Worm (Caenorhabditis elegans) whole organism, midembryonic: ENCODE results near the gene mvk-1.

Experiments used
- T22C8.4 ChIP-seq: fragments of 200-800 bp; sonication (Bioruptor generic); IDR thresholded peaks from 2 replicates; pipeline ENCODE4 v1.3.6; 2022; ENCODE audit warnings: missing genetic modification characterization, missing compliant biosample characterization
- cog-1 ChIP-seq: sonication (generic microtip); optimal IDR thresholded peaks from 2 replicates; lab custom pipeline; 2016; ENCODE audit warnings: missing genetic modification characterization, missing compliant biosample characterization
- flt-1 ChIP-seq: fragments of 200-800 bp; sonication (Bioruptor generic); IDR thresholded peaks from 2 replicates; pipeline ENCODE4 v1.3.6; 2022; ENCODE audit warnings: missing genetic modification characterization, missing compliant biosample characterization
- klf-2 ChIP-seq: fragments of 200-800 bp; sonication (Bioruptor generic); conservative IDR thresholded peaks from 2 replicates; pipeline ENCODE4 v1.3.6; 2022; ENCODE audit warnings: missing genetic modification reagents, missing genetic modification characterization, missing compliant biosample characterization
- med-1 ChIP-seq: sonication (generic microtip); optimal IDR thresholded peaks from 2 replicates; lab custom pipeline; 2017; ENCODE audit warnings: missing genetic modification characterization, mild to moderate bottlenecking, missing compliant biosample characterization, antibody characterized with exemption, missing genetic modification reagents; ENCODE audit not compliant: insufficient read depth
- ref-1 ChIP-seq: fragments of 200-800 bp; sonication (Bioruptor generic); conservative IDR thresholded peaks from 2 replicates; pipeline ENCODE4 v1.3.6; 2022; ENCODE audit warnings: missing genetic modification reagents, missing genetic modification characterization, missing compliant biosample characterization
- tab-1 ChIP-seq: fragments of 200-800 bp; sonication (Bioruptor generic); IDR thresholded peaks from 2 replicates; pipeline ENCODE4 v1.3.6; 2022; ENCODE audit warnings: missing genetic modification characterization, missing compliant biosample characterization
- ztf-23 ChIP-seq: fragments of 200-800 bp; sonication (Bioruptor generic); IDR thresholded peaks from 2 replicates; pipeline ENCODE4 v1.3.6; 2022; ENCODE audit warnings: missing genetic modification reagents, missing genetic modification characterization, missing compliant biosample characterization
- ztf-29 ChIP-seq: fragments of 200-800 bp; sonication (Bioruptor generic); IDR thresholded peaks from 2 replicates; pipeline ENCODE4 v1.3.6; 2022; ENCODE audit warnings: missing genetic modification reagents, missing genetic modification characterization, missing compliant biosample characterization

mvk-1 gene

DNA sequence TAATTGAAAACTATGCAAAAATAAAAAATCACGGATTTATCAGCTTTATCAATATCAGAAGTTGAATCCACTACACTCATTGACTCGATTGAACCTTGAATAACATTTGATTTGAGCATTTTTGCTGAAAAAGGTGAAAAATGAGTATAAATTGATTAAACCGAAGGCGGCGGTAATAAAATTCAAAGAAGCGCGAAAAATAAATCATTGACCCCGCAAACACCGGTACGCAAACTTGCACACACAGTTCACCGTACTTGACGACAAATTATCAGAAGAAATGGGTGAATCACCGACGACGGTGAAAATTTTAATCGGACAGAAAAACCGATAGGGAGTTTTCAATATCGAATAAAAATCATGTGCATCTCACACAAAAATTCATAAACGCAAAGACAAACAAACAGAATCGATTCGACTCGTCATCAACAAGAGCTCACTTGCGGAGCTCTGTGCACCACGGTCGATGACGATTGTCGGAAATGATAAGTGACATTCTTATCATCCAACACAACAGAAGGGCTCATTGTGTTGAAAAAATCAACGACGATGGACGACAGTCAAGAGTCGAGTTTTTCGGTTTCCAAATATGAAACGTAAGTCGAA is 13.5 kb upstream of the mvk-1 start, which contains the start of the genes wht-7 and Y42G9A.1:
wht-7 (minus strand) TSS at position 131 of the 606 bp plus-strand sequence.
Y42G9A.1 (plus strand) TSS at position 495 of the 606 bp plus-strand sequence.
- TF ChIP-seq flt-1 (GFP tag; lab: Robert Waterston, UW) (no peak), med-1 (GFP tag; lab: Kevin White, UChicago) (no peak), ztf-29 (GFP tag; lab: Robert Waterston, UW) (no peak), tab-1 (GFP tag; lab: Robert Waterston, UW) (no peak), ztf-23 (no peak), ref-1 (GFP tag; lab: Robert Waterston, UW) (no peak), T22C8.4 (no peak)

ce11 chrIII:6148684-6149083 is 12.6 kb upstream of the mvk-1 start:
- TF ChIP-seq T22C8.4 (no peak), ref-1 (GFP tag; lab: Robert Waterston, UW) (no peak), klf-2 (GFP tag; lab: Robert Waterston, UW) (no peak), ztf-29 (GFP tag; lab: Robert Waterston, UW) (no peak)

- TF ChIP-seq klf-2 (GFP tag; lab: Robert Waterston, UW) (no peak), flt-1 (GFP tag; lab: Robert Waterston, UW) (no peak), med-1 (GFP tag; lab: Kevin White, UChicago) (no peak), cog-1 (tag; lab: Kevin White, UChicago) (no peak), tab-1 (GFP tag; lab: Robert Waterston, UW) (no peak), ref-1 (GFP tag; lab: Robert Waterston, UW) (no peak), T22C8.4 (no peak), ztf-29 (GFP tag; lab: Robert Waterston, UW) (no peak), ztf-23 (no peak)
Measured at ce11 chrIII:6147903-6148302, 11.8 kb upstream of the mvk-1 start, which contains the start of gene Y42G9A.2. TSS of gene Y42G9A.2 (plus strand) at chrIII:6148186.

ce11 chrIII:6146797-6147196 is 10.7 kb upstream of the mvk-1 start:
- TF ChIP-seq ref-1 (GFP tag; lab: Robert Waterston, UW) (no peak), tab-1 (GFP tag; lab: Robert Waterston, UW) (no peak), T22C8.4 (no peak), ztf-29 (GFP tag; lab: Robert Waterston, UW) (no peak), cog-1 (tag; lab: Kevin White, UChicago) (no peak), flt-1 (GFP tag; lab: Robert Waterston, UW) (no peak), klf-2 (GFP tag; lab: Robert Waterston, UW) (no peak), med-1 (GFP tag; lab: Kevin White, UChicago) (no peak), ztf-23 (no peak)

DNA sequence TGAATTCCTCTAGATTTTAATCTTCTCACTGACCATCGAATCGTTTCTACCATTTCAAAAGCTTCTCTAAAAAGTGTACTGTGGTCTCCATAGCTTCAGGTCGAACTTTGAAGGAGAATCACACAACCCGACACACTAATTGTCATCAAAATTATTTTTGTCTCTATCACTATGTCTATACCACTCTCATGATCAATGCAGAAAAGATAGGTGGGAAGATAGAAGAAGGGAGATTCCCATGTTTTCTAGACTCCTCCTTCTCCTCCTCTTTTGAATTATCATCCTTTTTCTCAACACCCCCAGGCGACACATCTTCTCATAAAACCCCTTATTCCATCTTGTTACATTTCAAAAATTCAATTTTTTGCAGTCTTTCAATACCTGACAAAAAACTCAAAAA is 9.8 kb upstream of the mvk-1 start, which contains the start of gene Y42G9A.3:
Y42G9A.3 (plus strand) TSS at position 363 of the 400 bp plus-strand sequence.
- TF ChIP-seq med-1 (GFP tag; lab: Kevin White, UChicago) = no peak
- TF ChIP-seq flt-1 (GFP tag; lab: Robert Waterston, UW) = no peak
- TF ChIP-seq T22C8.4 = no peak
- TF ChIP-seq ref-1 (GFP tag; lab: Robert Waterston, UW) = no peak
- no peak for TF ChIP-seq ztf-29 (GFP tag; lab: Robert Waterston, UW)
- no peak for TF ChIP-seq ztf-23
- TF ChIP-seq tab-1 (GFP tag; lab: Robert Waterston, UW) = no peak
- TF ChIP-seq cog-1 (tag; lab: Kevin White, UChicago) = no peak
- no peak for TF ChIP-seq klf-2 (GFP tag; lab: Robert Waterston, UW)

DNA sequence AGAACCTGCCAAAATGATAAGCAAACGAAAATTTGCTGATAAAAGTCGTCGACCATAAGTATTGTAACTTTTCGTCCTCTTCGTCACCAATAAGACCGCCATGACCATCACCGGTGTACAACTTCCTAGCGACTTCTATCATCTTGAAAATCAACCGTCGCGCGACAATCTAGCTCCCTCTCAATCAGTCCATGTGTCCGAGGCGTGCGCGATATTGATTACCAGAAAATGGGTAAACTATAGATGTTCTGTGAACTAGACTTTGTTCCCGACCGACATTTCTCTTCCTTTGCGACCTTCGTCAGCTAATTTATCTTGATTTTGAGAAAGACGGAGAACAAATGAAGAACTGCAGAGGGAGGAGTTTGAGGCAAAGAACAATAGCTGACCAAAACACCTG is 9.2 kb upstream of the mvk-1 start:
- TF ChIP-seq klf-2 (GFP tag; lab: Robert Waterston, UW) (no peak), T22C8.4 (no peak), ztf-23 (no peak), flt-1 (GFP tag; lab: Robert Waterston, UW) (no peak), ref-1 (GFP tag; lab: Robert Waterston, UW) (no peak), tab-1 (GFP tag; lab: Robert Waterston, UW) (no peak), med-1 (GFP tag; lab: Kevin White, UChicago) (no peak), ztf-29 (GFP tag; lab: Robert Waterston, UW) (no peak), cog-1 (tag; lab: Kevin White, UChicago) (no peak)

DNA sequence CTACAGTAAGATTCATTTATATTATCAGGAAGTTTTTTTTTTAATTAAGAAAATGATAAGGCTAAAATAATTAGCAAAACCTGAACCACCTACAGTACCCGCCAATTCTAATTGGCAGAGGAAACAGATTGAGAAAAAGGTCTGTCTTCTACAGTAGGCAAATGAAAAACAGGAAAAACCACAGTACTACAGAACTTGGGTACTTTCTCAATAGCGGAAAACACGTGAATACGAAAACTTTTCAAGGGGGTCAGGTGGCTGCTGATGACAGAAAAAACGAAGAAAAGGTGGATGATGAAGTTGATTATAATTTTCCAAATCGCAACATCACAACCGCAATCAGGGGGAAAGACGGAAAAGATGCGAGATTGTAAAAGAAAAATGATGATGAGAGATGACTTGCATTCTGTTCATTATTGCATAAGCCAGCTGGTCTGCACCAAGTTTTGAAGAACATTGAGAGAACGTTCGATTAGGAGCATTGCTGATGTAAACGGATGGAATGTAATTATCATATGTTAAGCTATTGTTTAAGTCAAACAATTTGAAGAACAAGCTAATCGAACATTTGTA is 8.4 kb upstream of the mvk-1 start:
- TF ChIP-seq ztf-23 = no peak
- TF ChIP-seq klf-2 (GFP tag; lab: Robert Waterston, UW) = no peak
- TF ChIP-seq T22C8.4 = no peak
- no peak for TF ChIP-seq cog-1 (tag; lab: Kevin White, UChicago)
- TF ChIP-seq tab-1 (GFP tag; lab: Robert Waterston, UW) = no peak
- TF ChIP-seq ref-1 (GFP tag; lab: Robert Waterston, UW) = no peak
- TF ChIP-seq ztf-29 (GFP tag; lab: Robert Waterston, UW) = no peak
- TF ChIP-seq flt-1 (GFP tag; lab: Robert Waterston, UW) = no peak
- no peak for TF ChIP-seq med-1 (GFP tag; lab: Kevin White, UChicago)

DNA sequence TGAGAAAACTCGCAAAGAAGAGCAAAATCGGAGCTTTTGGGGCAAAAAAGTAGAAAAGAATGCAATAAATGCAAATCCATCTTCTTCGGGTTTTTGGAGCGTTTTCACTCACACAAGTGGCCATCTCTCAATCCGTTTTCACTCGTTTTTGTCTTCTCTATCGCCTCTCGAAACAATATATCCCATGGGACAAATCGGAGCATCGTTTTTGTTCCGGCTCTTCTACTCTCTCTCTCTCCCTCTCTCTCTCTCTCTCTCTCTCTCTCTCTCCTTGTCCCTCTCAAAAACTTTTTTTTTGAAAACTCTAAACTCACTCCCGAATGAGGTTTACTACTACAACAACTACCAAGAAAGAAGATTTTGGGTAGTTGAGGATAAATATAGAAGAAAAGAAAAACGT is 5.5 kb upstream of the mvk-1 start:
- TF ChIP-seq ref-1 (GFP tag; lab: Robert Waterston, UW) (no peak), cog-1 (tag; lab: Kevin White, UChicago) (no peak), T22C8.4 (no peak), flt-1 (GFP tag; lab: Robert Waterston, UW) (no peak), med-1 (GFP tag; lab: Kevin White, UChicago) (no peak), ztf-29 (GFP tag; lab: Robert Waterston, UW) (no peak), tab-1 (GFP tag; lab: Robert Waterston, UW) (no peak), ztf-23 (no peak), klf-2 (GFP tag; lab: Robert Waterston, UW) (no peak)

DNA sequence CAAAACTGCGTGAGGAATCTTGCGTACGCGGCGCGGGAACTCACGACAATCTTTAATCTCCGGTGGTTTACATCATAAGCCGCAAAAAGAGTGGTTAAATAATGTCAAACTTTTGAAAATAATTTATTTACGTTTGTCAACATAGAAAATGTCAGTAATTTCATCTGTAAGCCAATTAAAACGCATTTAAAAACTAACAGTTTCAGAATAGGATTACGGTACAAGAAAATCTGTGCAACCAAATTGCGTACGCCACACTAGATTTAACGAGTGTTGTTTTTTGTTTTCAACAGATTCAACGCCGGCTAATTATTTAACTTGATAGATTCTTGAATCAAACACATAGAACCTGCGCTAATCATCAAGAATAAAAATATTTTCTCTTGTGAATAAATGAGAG is 4.7 kb upstream of the mvk-1 start:
- TF ChIP-seq klf-2 (GFP tag; lab: Robert Waterston, UW) = no peak
- no peak for TF ChIP-seq ztf-29 (GFP tag; lab: Robert Waterston, UW)
- no peak for TF ChIP-seq T22C8.4
- TF ChIP-seq flt-1 (GFP tag; lab: Robert Waterston, UW) = no peak
- TF ChIP-seq ref-1 (GFP tag; lab: Robert Waterston, UW) = no peak
- TF ChIP-seq ztf-23 = no peak
- no peak for TF ChIP-seq tab-1 (GFP tag; lab: Robert Waterston, UW)
- TF ChIP-seq med-1 (GFP tag; lab: Kevin White, UChicago) = no peak
- TF ChIP-seq cog-1 (tag; lab: Kevin White, UChicago) = no peak
